Fruit fly (Drosophila melanogaster) Kc167 (cell line): ENCODE measurements around the gene CCDC53.

ENCODE experiments used
- Myc ChIP-seq: fragments of >200 bp; optimal IDR thresholded peaks from 2 replicates; lab custom pipeline; 2017; ENCODE audit warnings: missing external identifiers
- Sin3A ChIP-seq: fragments of >200 bp; optimal IDR thresholded peaks from 2 replicates; lab custom pipeline; 2018; ENCODE audit warnings: missing external identifiers
- ttk ChIP-seq: sonication (Bioruptor generic); optimal IDR thresholded peaks from 2 replicates; lab custom pipeline; 2017; ENCODE audit warnings: missing external identifiers

DNA sequence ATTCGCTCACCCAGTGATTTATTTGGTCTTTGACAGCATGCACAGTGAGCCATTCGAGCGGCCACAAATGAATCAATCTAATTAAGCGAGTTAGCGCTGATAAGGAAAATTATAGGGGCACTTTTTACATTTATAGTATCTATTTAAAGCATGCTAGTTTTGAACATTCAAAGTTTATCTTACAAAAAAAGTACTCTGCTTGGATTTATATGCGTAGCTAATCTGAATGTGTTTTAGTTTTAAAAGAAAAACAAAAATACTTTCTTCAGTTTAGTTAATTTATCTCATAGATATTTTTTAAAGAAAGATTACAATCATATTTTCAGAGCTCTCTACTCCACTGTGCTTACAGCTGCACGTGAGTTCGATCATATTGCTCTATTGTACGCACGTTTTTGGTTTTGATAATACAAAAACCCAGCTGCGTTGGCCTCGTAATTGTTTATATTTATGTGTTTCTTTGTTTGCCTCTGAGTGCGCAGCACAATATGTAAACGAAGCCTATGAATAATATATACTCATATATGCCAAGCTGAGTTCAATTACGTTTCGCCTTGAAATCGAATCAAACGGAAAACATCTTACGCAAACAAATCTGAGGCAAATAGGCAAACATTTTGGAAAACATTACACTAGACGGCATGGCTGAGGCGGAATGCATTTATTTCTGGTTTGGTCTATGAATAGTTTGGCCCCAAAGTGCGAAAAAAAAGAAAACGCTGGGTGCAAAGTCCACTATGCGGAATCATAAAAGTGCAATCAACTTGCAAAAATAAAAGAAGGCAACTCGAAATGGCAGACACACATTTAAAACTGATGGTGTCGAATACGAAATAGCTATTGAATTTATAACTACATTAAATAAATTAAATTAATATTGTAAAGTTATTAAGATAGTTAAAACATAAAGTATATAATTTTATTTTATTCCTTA, 38.9 kb upstream of the CCDC53 start:
- TF ChIP-seq ttk (lab: Kevin White, UChicago) (no peak), Myc (no peak), Sin3A (lab: Kevin White, UChicago) (no peak)
